Worm (Caenorhabditis elegans) whole organism, L4/young adult: ENCODE measurements around the gene Y82E9BR.17.

Experiments used
- W03F9.2 ChIP-seq: fragments of 150-350 bp; optimal IDR thresholded peaks from 2 replicates; lab custom pipeline; 2014; ENCODE audit warnings: missing biosample characterization, missing genetic modification characterization
- him-1 ChIP-seq: sonication (generic microtip); optimal IDR thresholded peaks from 2 replicates; lab custom pipeline; 2016; ENCODE audit warnings: missing genotype, missing genetic modification reagents, missing genetic modification characterization, missing compliant biosample characterization

ce11 chrIII:1403108-1403507, 52.5 kb downstream of the Y82E9BR.17 start, which contains the start of gene pals-18:
- TF ChIP-seq him-1 (tag; lab: Kevin White, UChicago) = no peak
- no peak for TF ChIP-seq W03F9.2 (tag; lab: Kevin White, UChicago)
